Fruit fly (Drosophila melanogaster) whole organism, embryonic: ENCODE data around the gene Cdk1.

Experiments
- Awh ChIP-seq: fragments of 200-800 bp; sonication (Bioruptor generic); IDR thresholded peaks from 2 replicates; pipeline ENCODE4, ENCODE4 v1.3.6; 2022; ENCODE audit warnings: missing biosample characterization, missing genetic modification characterization
- Blimp-1 ChIP-seq: fragments of 200-800 bp; sonication (Bioruptor generic); optimal IDR thresholded peaks from 3 replicates; lab custom pipeline; 2018; ENCODE audit warnings: missing biosample characterization, missing genetic modification characterization, mild to moderate bottlenecking, moderate library complexity, missing genetic modification reagents
- CG10321 ChIP-seq: fragments of 200-800 bp; sonication (Bioruptor generic); IDR thresholded peaks from 2 replicates; pipeline ENCODE4 v1.3.6; 2022; ENCODE audit warnings: missing biosample characterization, missing genetic modification characterization
- CG11456 ChIP-seq: fragments of 200-800 bp; sonication (Bioruptor generic); IDR thresholded peaks from 3 replicates; pipeline ENCODE4 v1.3.6; 2022; ENCODE audit warnings: missing biosample characterization, missing genetic modification characterization
- CG11696 ChIP-seq: fragments of 200-800 bp; sonication (Bioruptor generic); IDR thresholded peaks from 2 replicates; pipeline ENCODE4 v1.3.6; 2022; ENCODE audit warnings: missing biosample characterization, missing genetic modification characterization
- CG11723 ChIP-seq: fragments of 200-800 bp; sonication (Bioruptor generic); optimal IDR thresholded peaks from 2 replicates; lab custom pipeline; 2017; ENCODE audit warnings: missing biosample characterization, mild to moderate bottlenecking, missing genetic modification characterization
- CG12659 ChIP-seq: fragments of 200-800 bp; sonication (Bioruptor generic); optimal IDR thresholded peaks from 3 replicates; lab custom pipeline; 2017; ENCODE audit warnings: mild to moderate bottlenecking, missing biosample characterization, missing genetic modification reagents, missing genetic modification characterization
- CG12769 ChIP-seq: fragments of 200-800 bp; sonication (Bioruptor generic); optimal IDR thresholded peaks from 2 replicates; lab custom pipeline; 2019; ENCODE audit warnings: missing biosample characterization, mild to moderate bottlenecking, missing genetic modification characterization, moderate library complexity
- CG13775 ChIP-seq: fragments of 200-800 bp; sonication (Bioruptor generic); optimal IDR thresholded peaks from 3 replicates; lab custom pipeline; 2017; ENCODE audit warnings: missing biosample characterization, mild to moderate bottlenecking, missing genetic modification characterization
- CG15696 ChIP-seq: fragments of 200-800 bp; sonication (Bioruptor generic); optimal IDR thresholded peaks from 2 replicates; lab custom pipeline; 2019; ENCODE audit warnings: missing biosample characterization, mild to moderate bottlenecking, missing genetic modification characterization, moderate library complexity
- CG17186 ChIP-seq: fragments of 200-800 bp; sonication (Bioruptor generic); optimal IDR thresholded peaks from 3 replicates; lab custom pipeline; 2017; ENCODE audit warnings: missing biosample characterization, missing genetic modification reagents, missing genetic modification characterization
- CG17328 ChIP-seq: fragments of 200-800 bp; sonication (Bioruptor generic); IDR thresholded peaks from 2 replicates; pipeline ENCODE4 v1.3.6; 2022; ENCODE audit warnings: missing biosample characterization, missing genetic modification characterization
- CG17359 ChIP-seq: fragments of 200-800 bp; sonication (Bioruptor generic); optimal IDR thresholded peaks from 3 replicates; lab custom pipeline; 2018; ENCODE audit warnings: missing biosample characterization, mild to moderate bottlenecking, missing genetic modification characterization, moderate library complexity
- CG2120 ChIP-seq: fragments of 200-800 bp; sonication (Bioruptor generic); optimal IDR thresholded peaks from 3 replicates; lab custom pipeline; 2016; ENCODE audit warnings: missing biosample characterization, missing genetic modification characterization
- CG2889 ChIP-seq: fragments of 200-800 bp; sonication (Bioruptor generic); IDR thresholded peaks from 3 replicates; pipeline ENCODE4 v1.3.6; 2022; ENCODE audit warnings: missing biosample characterization, missing genetic modification characterization
- CG31388 ChIP-seq: fragments of 200-800 bp; sonication (Bioruptor generic); optimal IDR thresholded peaks from 2 replicates; lab custom pipeline; 2016; ENCODE audit warnings: missing biosample characterization, missing genetic modification characterization
- CG3726 ChIP-seq: fragments of 200-800 bp; sonication (Bioruptor generic); IDR thresholded peaks from 3 replicates; pipeline ENCODE4, ENCODE4 v1.3.6; 2022; ENCODE audit warnings: missing biosample characterization, missing genetic modification characterization
- CG4404 ChIP-seq: fragments of 200-800 bp; sonication (Bioruptor generic); IDR thresholded peaks from 2 replicates; pipeline ENCODE4 v1.3.6; 2022; ENCODE audit warnings: missing biosample characterization, missing genetic modification characterization
- CG4854 ChIP-seq: fragments of 200-800 bp; sonication (Bioruptor generic); optimal IDR thresholded peaks from 2 replicates; lab custom pipeline; 2016; ENCODE audit warnings: missing biosample characterization, missing genetic modification characterization, inconsistent platforms
- CG8478 ChIP-seq: fragments of >200 bp; optimal IDR thresholded peaks from 2 replicates; lab custom pipeline; 2018
- CG8924 ChIP-seq: fragments of 200-800 bp; optimal IDR thresholded peaks from 3 replicates; lab custom pipeline; 2019; ENCODE audit warnings: missing biosample characterization, mild to moderate bottlenecking, missing genetic modification characterization, moderate library complexity
- CG9932 ChIP-seq: fragments of 200-800 bp; sonication (Bioruptor generic); IDR thresholded peaks from 2 replicates; pipeline ENCODE4 v1.3.6; 2022; ENCODE audit warnings: missing biosample characterization, missing genetic modification characterization
- CTCF ChIP-seq: fragments of 200-800 bp; sonication (Bioruptor generic); optimal IDR thresholded peaks from 2 replicates; lab custom pipeline; 2017; ENCODE audit warnings: missing biosample characterization, mild to moderate bottlenecking, missing genetic modification characterization, moderate library complexity
- CoRest ChIP-seq: fragments of 200-800 bp; sonication (Bioruptor generic); optimal IDR thresholded peaks from 3 replicates; lab custom pipeline; 2018; ENCODE audit warnings: missing biosample characterization, mild to moderate bottlenecking, missing genetic modification characterization, moderate library complexity
- CrebB ChIP-seq: fragments of 200-800 bp; sonication (Bioruptor generic); optimal IDR thresholded peaks from 3 replicates; lab custom pipeline; 2018; ENCODE audit warnings: missing biosample characterization, mild to moderate bottlenecking, missing genetic modification characterization
- Gsc ChIP-seq: fragments of 200-800 bp; sonication (Bioruptor generic); IDR thresholded peaks from 2 replicates; pipeline ENCODE4 v1.3.6; 2022; ENCODE audit warnings: missing biosample characterization, missing genetic modification characterization
- HLH3B ChIP-seq: fragments of 200-800 bp; sonication (Bioruptor generic); IDR thresholded peaks from 2 replicates; pipeline ENCODE4 v1.3.6; 2022; ENCODE audit warnings: missing biosample characterization, missing genetic modification characterization
- Hr3 ChIP-seq: fragments of 200-800 bp; sonication (Bioruptor generic); optimal IDR thresholded peaks from 3 replicates; lab custom pipeline; 2016; ENCODE audit warnings: missing biosample characterization, missing genetic modification characterization
- MBD-R2 ChIP-seq: fragments of 200-800 bp; sonication (Bioruptor generic); IDR thresholded peaks from 2 replicates; pipeline ENCODE4 v1.3.6; 2022; ENCODE audit warnings: missing biosample characterization, missing genetic modification characterization
- MESR4 ChIP-seq: fragments of 200-800 bp; sonication (Bioruptor generic); optimal IDR thresholded peaks from 2 replicates; lab custom pipeline; 2018; ENCODE audit warnings: missing biosample characterization, mild to moderate bottlenecking, missing genetic modification characterization, moderate library complexity
- Myb ChIP-seq: fragments of 200-800 bp; sonication (Bioruptor generic); optimal IDR thresholded peaks from 2 replicates; lab custom pipeline; 2016; ENCODE audit warnings: missing biosample characterization, missing genetic modification characterization
- Ptx1 ChIP-seq: fragments of 200-800 bp; sonication (Bioruptor generic); IDR thresholded peaks from 2 replicates; pipeline ENCODE4 v1.3.6; 2022; ENCODE audit warnings: missing biosample characterization, missing genetic modification characterization
- Rfx ChIP-seq: fragments of 200-800 bp; sonication (Bioruptor generic); IDR thresholded peaks from 2 replicates; pipeline ENCODE4 v1.3.6; 2022; ENCODE audit warnings: missing biosample characterization, missing genetic modification characterization
- Six4 ChIP-seq: fragments of 200-800 bp; sonication (Bioruptor generic); optimal IDR thresholded peaks from 2 replicates; lab custom pipeline; 2016; ENCODE audit warnings: missing biosample characterization, missing genetic modification characterization
- abd-A ChIP-seq: fragments of 200-800 bp; sonication (Bioruptor generic); optimal IDR thresholded peaks from 3 replicates; lab custom pipeline; 2019; ENCODE audit warnings: missing biosample characterization, mild to moderate bottlenecking, missing genetic modification characterization, moderate library complexity
- ase ChIP-seq: fragments of 200-800 bp; sonication (Bioruptor generic); IDR thresholded peaks from 3 replicates; pipeline ENCODE4 v1.3.6; 2022; ENCODE audit warnings: missing biosample characterization, missing genetic modification characterization
- da ChIP-seq: fragments of 200-800 bp; sonication (Bioruptor generic); optimal IDR thresholded peaks from 2 replicates; lab custom pipeline; 2016; ENCODE audit warnings: missing biosample characterization, missing genetic modification characterization
- dm ChIP-seq: fragments of 200-800 bp; sonication (Bioruptor generic); optimal IDR thresholded peaks from 3 replicates; lab custom pipeline; 2016; ENCODE audit warnings: missing biosample characterization, missing genetic modification characterization
- dysf ChIP-seq: fragments of 200-800 bp; sonication (Bioruptor generic); IDR thresholded peaks from 3 replicates; pipeline ENCODE4 v1.3.6; 2022; ENCODE audit warnings: missing biosample characterization, missing genetic modification characterization
- exex ChIP-seq: fragments of 200-800 bp; sonication (Bioruptor generic); optimal IDR thresholded peaks from 4 replicates; lab custom pipeline; 2018; ENCODE audit warnings: missing biosample characterization, mild to moderate bottlenecking, missing genetic modification characterization, moderate library complexity
- fd64A ChIP-seq: fragments of 200-800 bp; sonication (Bioruptor generic); optimal IDR thresholded peaks from 3 replicates; lab custom pipeline; 2018; ENCODE audit warnings: missing biosample characterization, mild to moderate bottlenecking, missing genetic modification characterization
- grn ChIP-seq: fragments of 200-800 bp; sonication (Bioruptor generic); optimal IDR thresholded peaks from 3 replicates; lab custom pipeline; 2017; ENCODE audit warnings: missing biosample characterization, missing genetic modification characterization
- hbn ChIP-seq: fragments of 200-800 bp; sonication (Bioruptor generic); IDR thresholded peaks from 2 replicates; pipeline ENCODE4 v1.3.6; 2022; ENCODE audit warnings: missing biosample characterization, missing genetic modification characterization; ENCODE audit not compliant: partially characterized antibody
- inv ChIP-seq: fragments of 200-800 bp; sonication (Bioruptor generic); IDR thresholded peaks from 2 replicates; pipeline ENCODE4 v1.3.6; 2022; ENCODE audit warnings: missing biosample characterization, missing genetic modification characterization; ENCODE audit not compliant: partially characterized antibody
- jumu ChIP-seq: fragments of 200-800 bp; sonication (Bioruptor generic); optimal IDR thresholded peaks from 3 replicates; lab custom pipeline; 2016; ENCODE audit warnings: missing biosample characterization, missing genetic modification characterization
- psq ChIP-seq: fragments of 200-800 bp; sonication (Bioruptor generic); optimal IDR thresholded peaks from 2 replicates; lab custom pipeline; 2017; ENCODE audit warnings: missing biosample characterization, missing genetic modification characterization
- shn ChIP-seq: fragments of 200-800 bp; sonication (Bioruptor generic); optimal IDR thresholded peaks from 3 replicates; lab custom pipeline; 2016; ENCODE audit warnings: missing biosample characterization, missing genetic modification characterization
- unc-4 ChIP-seq: fragments of 200-800 bp; sonication (Bioruptor generic); IDR thresholded peaks from 2 replicates; pipeline ENCODE4 v1.3.6; 2022; ENCODE audit warnings: missing biosample characterization, missing genetic modification characterization; ENCODE audit not compliant: partially characterized antibody
- wdn ChIP-seq: fragments of 200-800 bp; sonication (Bioruptor generic); IDR thresholded peaks from 2 replicates; pipeline ENCODE4 v1.3.6; 2022; ENCODE audit warnings: missing biosample characterization, missing genetic modification characterization
- zen2 ChIP-seq: fragments of 200-800 bp; sonication (Bioruptor generic); IDR thresholded peaks from 3 replicates; pipeline ENCODE4 v1.3.6; 2022; ENCODE audit warnings: missing biosample characterization, missing genetic modification characterization; ENCODE audit not compliant: partially characterized antibody

Cdk1 gene

dm6 chr2L:10375464-10376236, 10.4 kb downstream of the Cdk1 start, which contains the start of the genes CG33303 and dpr19 (continued):
- TF ChIP-seq dm (GFP tag; lab: Kevin White, UChicago), result no peak
- peak; percentile 9 for TF ChIP-seq CG11723
- TF ChIP-seq CG11696, result peak; percentile 63; the same call in 1 of the 2 replicates
- peak; percentile 15 for TF ChIP-seq CTCF
- no peak for TF ChIP-seq abd-A (tag; lab: Kevin White, UChicago)
- TF ChIP-seq Ptx1 (GFP tag; lab: Robert Waterston, UW), result peak; percentile 65
- peak; percentile 89 for TF ChIP-seq MESR4 (GFP tag; lab: Kevin White, UChicago)
- TF ChIP-seq inv (GFP tag; lab: Robert Waterston, UW), result no peak
- 0 out of 3 replicates have a peak, but pooled peaks have one; percentile 13 for TF ChIP-seq CG11456 (GFP tag; lab: Robert Waterston, UW)
- TF ChIP-seq CG10321 (GFP tag; lab: Robert Waterston, UW), result peak; percentile 49; the same call in 1 of the 2 replicates
- peak; percentile 65 for TF ChIP-seq Hr3 (GFP tag; lab: Kevin White, UChicago)
- no peak for TF ChIP-seq CG4404 (GFP tag; lab: Robert Waterston, UW)
- peak; percentile 78 for TF ChIP-seq MBD-R2 (GFP tag; lab: Robert Waterston, UW)
- no peak for TF ChIP-seq Myb (GFP tag; lab: Kevin White, UChicago)
- peak; percentile 51; the same call in 1 of the 3 replicates for TF ChIP-seq CG3726 (GFP tag; lab: Robert Waterston, UW)
- peak; percentile 84 for TF ChIP-seq CG17359 (tag; lab: Kevin White, UChicago)
- peak; percentile 47 for TF ChIP-seq Six4
- peak; percentile 90 for TF ChIP-seq CG8924 (tag; lab: Kevin White, UChicago)
- TF ChIP-seq CG9932 (GFP tag; lab: Robert Waterston, UW), result peak; percentile 17; the same call in 1 of the 2 replicates
- TF ChIP-seq CG2889 (GFP tag; lab: Robert Waterston, UW), result no peak
- TF ChIP-seq CG17186 (GFP tag; lab: Kevin White, UChicago), result no peak
- TF ChIP-seq CrebB (tag; lab: Kevin White, UChicago), result peak; percentile 29
- TF ChIP-seq Awh, result peak; percentile 73
- no peak for TF ChIP-seq jumu (GFP tag; lab: Kevin White, UChicago)
- no peak for TF ChIP-seq hbn (GFP tag; lab: Robert Waterston, UW)
- no peak for TF ChIP-seq grn (GFP tag; lab: Kevin White, UChicago)
- TF ChIP-seq CG12659 (GFP tag; lab: Kevin White, UChicago), result peak; percentile 86
- TF ChIP-seq ase, result no peak
- TF ChIP-seq da (GFP tag; lab: Kevin White, UChicago), result no peak
- TF ChIP-seq CG4854 (GFP tag; lab: Kevin White, UChicago), result no peak
- TF ChIP-seq HLH3B (GFP tag; lab: Robert Waterston, UW), result peak; percentile 38; the same call in 1 of the 2 replicates
- TF ChIP-seq psq (GFP tag; lab: Kevin White, UChicago), result peak; percentile 10
- TF ChIP-seq Gsc, result no peak
- no peak for TF ChIP-seq Blimp-1 (GFP tag; lab: Kevin White, UChicago)
- TF ChIP-seq CoRest (tag; lab: Kevin White, UChicago), result peak; percentile 83
- no peak for TF ChIP-seq CG8478
- no peak for TF ChIP-seq exex (tag; lab: Kevin White, UChicago)
- TF ChIP-seq dysf, result peak; percentile 71; the same call in 1 of the 3 replicates
- no peak for TF ChIP-seq wdn
- TF ChIP-seq CG15696 (tag; lab: Kevin White, UChicago), result peak; percentile 79
- TF ChIP-seq unc-4, result no peak
- TF ChIP-seq fd64A (GFP tag; lab: Kevin White, UChicago), result no peak
- peak; percentile 72 for TF ChIP-seq Rfx (GFP tag; lab: Robert Waterston, UW)
- no peak for TF ChIP-seq zen2 (GFP tag; lab: Robert Waterston, UW)
- no peak for TF ChIP-seq CG12769 (tag; lab: Kevin White, UChicago)
- peak; percentile 79 for TF ChIP-seq CG17328 (GFP tag; lab: Robert Waterston, UW)
- TF ChIP-seq CG31388 (GFP tag; lab: Kevin White, UChicago), result no peak
- peak; percentile 71 for TF ChIP-seq CG13775 (GFP tag; lab: Kevin White, UChicago)
- TF ChIP-seq shn (GFP tag; lab: Kevin White, UChicago), result no peak
- peak; percentile 27 for TF ChIP-seq CG2120
